Worm (Caenorhabditis elegans) whole organism, midembryonic: Measurements from ENCODE around the gene bir-2.

Source experiments
- T22C8.4 ChIP-seq: fragments of 200-800 bp; sonication (Bioruptor generic); IDR thresholded peaks from 2 replicates; pipeline ENCODE4 v1.3.6; 2022; ENCODE audit warnings: missing genetic modification characterization, missing compliant biosample characterization
- cog-1 ChIP-seq: sonication (generic microtip); optimal IDR thresholded peaks from 2 replicates; lab custom pipeline; 2016; ENCODE audit warnings: missing genetic modification characterization, missing compliant biosample characterization
- flt-1 ChIP-seq: fragments of 200-800 bp; sonication (Bioruptor generic); IDR thresholded peaks from 2 replicates; pipeline ENCODE4 v1.3.6; 2022; ENCODE audit warnings: missing genetic modification characterization, missing compliant biosample characterization
- klf-2 ChIP-seq: fragments of 200-800 bp; sonication (Bioruptor generic); conservative IDR thresholded peaks from 2 replicates; pipeline ENCODE4 v1.3.6; 2022; ENCODE audit warnings: missing genetic modification reagents, missing genetic modification characterization, missing compliant biosample characterization
- med-1 ChIP-seq: sonication (generic microtip); optimal IDR thresholded peaks from 2 replicates; lab custom pipeline; 2017; ENCODE audit warnings: missing genetic modification characterization, mild to moderate bottlenecking, missing compliant biosample characterization, antibody characterized with exemption, missing genetic modification reagents; ENCODE audit not compliant: insufficient read depth
- ztf-23 ChIP-seq: fragments of 200-800 bp; sonication (Bioruptor generic); IDR thresholded peaks from 2 replicates; pipeline ENCODE4 v1.3.6; 2022; ENCODE audit warnings: missing genetic modification reagents, missing genetic modification characterization, missing compliant biosample characterization

ce11 chrV:13568533-13568932, at the start of gene bir-2, which contains the start of gene nuaf-1:
- TF ChIP-seq flt-1 (GFP tag; lab: Robert Waterston, UW): no peak
- TF ChIP-seq T22C8.4 (GFP tag; lab: Robert Waterston, UW): no peak
- no peak for TF ChIP-seq med-1
- no peak for TF ChIP-seq ztf-23 (GFP tag; lab: Robert Waterston, UW)
- TF ChIP-seq klf-2 (GFP tag; lab: Robert Waterston, UW): no peak
- TF ChIP-seq cog-1: no peak
